Worm (Caenorhabditis elegans) whole organism, L4 larva: ENCODE measurements around the gene C09B9.1.

Experiments
- D1046.2 ChIP-seq: fragments of 200-800 bp; sonication (Bioruptor generic); IDR thresholded peaks from 2 replicates; pipeline ENCODE4 v1.3.6; 2022; ENCODE audit warnings: missing genetic modification characterization, missing compliant biosample characterization
- F37D6.2 ChIP-seq: sonication (generic microtip); optimal IDR thresholded peaks from 2 replicates; lab custom pipeline; 2016; ENCODE audit warnings: mild to moderate bottlenecking, missing genetic modification characterization, missing compliant biosample characterization
- F44E2.7 ChIP-seq: fragments of 200-800 bp; sonication (Bioruptor generic); IDR thresholded peaks from 2 replicates; pipeline ENCODE4 v2.1.2; 2022; ENCODE audit warnings: missing genetic modification characterization, missing compliant biosample characterization
- T26A8.4 ChIP-seq: fragments of 200-800 bp; sonication (Bioruptor generic); IDR thresholded peaks from 2 replicates; pipeline ENCODE4 v1.3.6; 2022; ENCODE audit warnings: missing genetic modification characterization, missing compliant biosample characterization
- Y105C5A.15 ChIP-seq: fragments of 200-800 bp; sonication (Bioruptor generic); IDR thresholded peaks from 2 replicates; pipeline ENCODE4 v1.3.6; 2022; ENCODE audit warnings: missing genetic modification characterization, missing compliant biosample characterization
- Y5F2A.4 ChIP-seq: fragments of 200-800 bp; sonication (Bioruptor generic); optimal IDR thresholded peaks from 2 replicates; lab custom pipeline; 2018; ENCODE audit warnings: mild to moderate bottlenecking, missing genetic modification characterization, missing compliant biosample characterization
- Y75B8A.6 ChIP-seq: fragments of 200-800 bp; sonication (Bioruptor generic); IDR thresholded peaks from 2 replicates; pipeline ENCODE4 v1.3.6; 2022; ENCODE audit warnings: missing genetic modification reagents, missing genetic modification characterization, missing compliant biosample characterization
- ZK337.2 ChIP-seq: fragments of 200-800 bp; sonication (Bioruptor generic); IDR thresholded peaks from 2 replicates; pipeline ENCODE4 v1.3.6; 2022; ENCODE audit warnings: missing genetic modification reagents, missing genetic modification characterization, missing compliant biosample characterization
- ZK546.5 ChIP-seq, 2 experiments: sonication (generic microtip); optimal IDR thresholded peaks; 2 replicates each; lab custom pipeline; 2017; ENCODE audit warnings: missing biosample characterization in 2 of 2, missing genetic modification characterization in 2 of 2
- aha-1 ChIP-seq: fragments of 150-350 bp; peaks from one replicate; lab custom pipeline; 2014; ENCODE audit warnings: missing biosample characterization, missing genetic modification characterization
- attf-4 ChIP-seq: sonication (generic microtip); optimal IDR thresholded peaks from 3 replicates; lab custom pipeline; 2017; ENCODE audit warnings: missing biosample characterization, missing genetic modification characterization
- ces-1 ChIP-seq: fragments of 150-350 bp; sonication (generic microtip); optimal IDR thresholded peaks from 4 replicates; lab custom pipeline; 2014; ENCODE audit warnings: missing biosample characterization, missing genetic modification reagents, missing genetic modification characterization
- ctbp-1 ChIP-seq: fragments of 200-800 bp; sonication (Bioruptor generic); IDR thresholded peaks from 2 replicates; pipeline ENCODE4 v1.3.6; 2022; ENCODE audit warnings: missing genetic modification reagents, missing genetic modification characterization, missing compliant biosample characterization
- daf-16 ChIP-seq, 3 experiments: sonication (generic microtip); optimal IDR thresholded peaks; 2 replicates each; lab custom pipeline; 2016 to 2017; ENCODE audit warnings: missing genetic modification characterization in 3 of 3, missing genetic modification reagents in 3 of 3, mild to moderate bottlenecking in 2 of 3, missing compliant biosample characterization in 2 of 3, missing biosample characterization in 1 of 3, moderate library complexity in 1 of 3
- daf-19 ChIP-seq: fragments of 200-800 bp; sonication (Bioruptor generic); conservative IDR thresholded peaks from 2 replicates; pipeline ENCODE4 v1.3.6; 2022; ENCODE audit warnings: missing genetic modification characterization, missing compliant biosample characterization
- daf-8 ChIP-seq: fragments of 200-800 bp; sonication (Bioruptor generic); IDR thresholded peaks from 2 replicates; pipeline ENCODE4 v1.3.6; 2022; ENCODE audit warnings: missing genetic modification characterization, missing compliant biosample characterization
- duxl-1 ChIP-seq: sonication (generic microtip); optimal IDR thresholded peaks from 2 replicates; lab custom pipeline; 2016; ENCODE audit warnings: mild to moderate bottlenecking, missing genetic modification characterization, moderate library complexity, missing compliant biosample characterization; ENCODE audit not compliant: poor library complexity
- gei-8 ChIP-seq: fragments of 200-800 bp; sonication (Bioruptor generic); optimal IDR thresholded peaks from 2 replicates; lab custom pipeline; 2018; ENCODE audit warnings: mild to moderate bottlenecking, missing genetic modification characterization, missing compliant biosample characterization
- hif-1 ChIP-seq, 2 experiments: sonication (generic microtip); optimal IDR thresholded peaks; 2 replicates each; lab custom pipeline; 2016 to 2017; ENCODE audit warnings: missing compliant biosample characterization in 2 of 2, missing genetic modification characterization in 2 of 2, missing genetic modification reagents in 2 of 2, missing genotype in 2 of 2, mild to moderate bottlenecking in 1 of 2
- hlh-11 ChIP-seq: fragments of 200-800 bp; sonication (Bioruptor generic); optimal IDR thresholded peaks from 2 replicates; lab custom pipeline; 2018; ENCODE audit warnings: mild to moderate bottlenecking, missing genetic modification characterization, missing compliant biosample characterization
- jun-1 ChIP-seq: fragments of 150-350 bp; optimal IDR thresholded peaks from 2 replicates; lab custom pipeline; 2014; ENCODE audit warnings: missing biosample characterization, missing genetic modification reagents, missing genetic modification characterization
- lim-7 ChIP-seq: fragments of 200-800 bp; sonication (Bioruptor generic); IDR thresholded peaks from 2 replicates; pipeline ENCODE4 v1.3.6; 2022; ENCODE audit warnings: missing genetic modification characterization, missing compliant biosample characterization
- lin-29 ChIP-seq: fragments of 200-800 bp; sonication (Bioruptor generic); IDR thresholded peaks from 2 replicates; pipeline ENCODE4 v1.3.6; 2022; ENCODE audit warnings: missing genetic modification reagents, missing genetic modification characterization, missing compliant biosample characterization
- lsy-2 ChIP-seq, 2 experiments: fragments of 150-350 bp in 1 of 2; sonication (generic microtip) in 1 of 2; optimal IDR thresholded peaks; 2 replicates each; lab custom pipeline; 2014 to 2017; ENCODE audit warnings: missing biosample characterization in 2 of 2, missing genetic modification characterization in 2 of 2
- madf-5 ChIP-seq, 2 experiments: fragments of 200-800 bp; sonication (Bioruptor generic); IDR thresholded peaks; 2 replicates each; pipeline ENCODE4 v1.3.6; 2022; ENCODE audit warnings: missing compliant biosample characterization in 2 of 2, missing genetic modification characterization in 2 of 2
- mdt-29 ChIP-seq: fragments of 200-800 bp; sonication (Bioruptor generic); IDR thresholded peaks from 2 replicates; pipeline ENCODE4 v1.3.6; 2022; ENCODE audit warnings: missing genetic modification reagents, missing genetic modification characterization, missing compliant biosample characterization
- mxl-2 ChIP-seq: fragments of 200-800 bp; sonication (Bioruptor generic); conservative IDR thresholded peaks from 2 replicates; pipeline ENCODE4 v1.3.6; 2022; ENCODE audit warnings: missing genetic modification reagents, missing genetic modification characterization, missing compliant biosample characterization
- nhr-11 ChIP-seq: fragments of 150-350 bp; optimal IDR thresholded peaks from 2 replicates; lab custom pipeline; 2014; ENCODE audit warnings: missing biosample characterization, missing genetic modification characterization
- nhr-25 ChIP-seq: sonication (generic microtip); optimal IDR thresholded peaks from 2 replicates; lab custom pipeline; 2017; ENCODE audit warnings: missing genetic modification characterization, mild to moderate bottlenecking, missing compliant biosample characterization, antibody characterized with exemption, moderate library complexity, borderline replicate concordance; ENCODE audit not compliant: insufficient read depth
- pha-4 ChIP-seq, 2 experiments: fragments of 150-350 bp in 1 of 2; fragments of 200-800 bp in 1 of 2; sonication (Bioruptor generic) in 1 of 2; IDR thresholded peaks in 1 of 2; optimal IDR thresholded peaks in 1 of 2; 2 replicates each; pipeline versions ENCODE4 v1.3.6 to Lab custom; 2014 to 2022; ENCODE audit warnings: missing genetic modification characterization in 2 of 2, missing genetic modification reagents in 2 of 2, missing biosample characterization in 1 of 2, missing compliant biosample characterization in 1 of 2
- rbr-2 ChIP-seq: sonication (generic microtip); optimal IDR thresholded peaks from 2 replicates; lab custom pipeline; 2016; ENCODE audit warnings: missing genotype, missing genetic modification characterization, missing compliant biosample characterization
- saeg-2 ChIP-seq: fragments of 200-800 bp; sonication (Bioruptor generic); IDR thresholded peaks from 2 replicates; pipeline ENCODE4 v1.3.6; 2022; ENCODE audit warnings: missing genetic modification reagents, missing genetic modification characterization, missing compliant biosample characterization
- set-16 ChIP-seq: fragments of 200-800 bp; sonication (Bioruptor generic); IDR thresholded peaks from 2 replicates; pipeline ENCODE4 v1.3.6; 2022; ENCODE audit warnings: missing genetic modification reagents, missing genetic modification characterization, missing compliant biosample characterization
- snpc-1.2 ChIP-seq: fragments of 200-800 bp; sonication (Bioruptor generic); IDR thresholded peaks from 2 replicates; pipeline ENCODE4 v1.3.6; 2022; ENCODE audit warnings: missing genetic modification reagents, missing genetic modification characterization, missing compliant biosample characterization
- snpc-4 ChIP-seq: fragments of 150-350 bp; optimal IDR thresholded peaks from 2 replicates; lab custom pipeline; 2014; ENCODE audit warnings: missing biosample characterization, missing genetic modification characterization
- spr-1 ChIP-seq: sonication (generic microtip); optimal IDR thresholded peaks from 2 replicates; lab custom pipeline; 2016; ENCODE audit warnings: mild to moderate bottlenecking, missing genetic modification characterization, missing compliant biosample characterization
- spr-3 ChIP-seq: fragments of 200-800 bp; sonication (Bioruptor generic); optimal IDR thresholded peaks from 2 replicates; lab custom pipeline; 2018; ENCODE audit warnings: mild to moderate bottlenecking, missing genetic modification characterization, missing compliant biosample characterization
- tra-1 ChIP-seq: fragments of 200-800 bp; sonication (Bioruptor generic); IDR thresholded peaks from 2 replicates; pipeline ENCODE4 v1.3.6; 2022; ENCODE audit warnings: missing genetic modification reagents, missing genetic modification characterization, missing compliant biosample characterization
- unc-130 ChIP-seq: sonication (generic microtip); optimal IDR thresholded peaks from 2 replicates; lab custom pipeline; 2016; ENCODE audit warnings: missing genetic modification reagents, missing genetic modification characterization, missing compliant biosample characterization
- unc-62 ChIP-seq, 3 experiments: fragments of 150-350 bp in 1 of 3; sonication (generic microtip); optimal IDR thresholded peaks in 2 of 3; peaks in 1 of 3; 1 replicate in 1 of 3; 2 replicates in 2 of 3; lab custom pipeline; 2014 to 2017; ENCODE audit warnings: missing biosample characterization in 3 of 3, missing genetic modification characterization in 3 of 3, missing genetic modification reagents in 3 of 3, missing genotype in 1 of 3
- vab-7 ChIP-seq: fragments of 200-800 bp; sonication (Bioruptor generic); IDR thresholded peaks from 2 replicates; pipeline ENCODE4 v1.3.6; 2022; ENCODE audit warnings: missing genetic modification reagents, missing genetic modification characterization, missing compliant biosample characterization
- zag-1 ChIP-seq: fragments of 150-350 bp; optimal IDR thresholded peaks from 2 replicates; lab custom pipeline; 2014; ENCODE audit warnings: missing biosample characterization, missing genetic modification characterization
- zfp-2 ChIP-seq: sonication (generic microtip); optimal IDR thresholded peaks from 2 replicates; lab custom pipeline; 2016; ENCODE audit warnings: mild to moderate bottlenecking, missing genetic modification characterization, missing compliant biosample characterization
- zip-11 ChIP-seq: fragments of 200-800 bp; sonication (Bioruptor generic); IDR thresholded peaks from 2 replicates; pipeline ENCODE4 v1.3.6; 2022; ENCODE audit warnings: missing genetic modification characterization, missing compliant biosample characterization
- zip-2 ChIP-seq: fragments of 150-350 bp; optimal IDR thresholded peaks from 2 replicates; lab custom pipeline; 2014; ENCODE audit warnings: missing biosample characterization, missing genetic modification characterization

Gene C09B9.1

DNA sequence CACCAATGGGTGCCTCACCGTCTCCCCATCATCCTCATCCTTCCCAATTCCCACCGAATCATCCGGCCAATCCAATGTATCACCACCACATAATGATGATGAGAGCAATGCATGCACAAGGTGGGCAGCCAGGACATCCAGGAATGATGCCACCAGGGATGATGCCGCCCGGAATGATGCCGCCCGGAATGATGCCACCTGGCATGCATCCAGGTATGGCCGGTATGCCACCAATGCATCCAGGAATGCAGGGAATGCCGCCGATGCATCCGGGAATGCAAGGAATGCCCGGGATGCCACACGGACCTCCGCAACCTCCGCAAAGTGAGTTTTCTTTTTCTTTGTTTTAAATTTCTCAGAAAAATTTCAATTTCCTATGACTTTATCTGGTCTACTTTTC, 48.2 kb downstream of the C09B9.1 start:
- TF ChIP-seq attf-4 (tag; lab: Kevin White, UChicago) = no peak
- no peak for TF ChIP-seq D1046.2 (GFP tag; lab: Robert Waterston, UW)
- TF ChIP-seq lsy-2 (tag; optimal IDR thresholded peaks at IDR 0.05; lab: Kevin White, UChicago) = no peak
- TF ChIP-seq zip-11 (GFP tag; lab: Robert Waterston, UW) = no peak
- TF ChIP-seq daf-16 (GFP tag; optimal IDR thresholded peaks at IDR 0.05; lab: Kevin White, UChicago) = no peak
- no peak for TF ChIP-seq daf-16 (tag; optimal IDR thresholded peaks at IDR 0.05; lab: Kevin White, UChicago)
- no peak for TF ChIP-seq pha-4 (GFP tag; IDR thresholded peaks at IDR 0.05; lab: Robert Waterston, UW)
- no peak for TF ChIP-seq pha-4 (tag; optimal IDR thresholded peaks at IDR 0.05; lab: Kevin White, UChicago)
- TF ChIP-seq nhr-25 (tag; lab: Kevin White, UChicago) = no peak
- no peak for TF ChIP-seq ctbp-1 (GFP tag; lab: Robert Waterston, UW)
- TF ChIP-seq ZK546.5 (tag; optimal IDR thresholded peaks at IDR 0.05; lab: Kevin White, UChicago) = no peak
- TF ChIP-seq set-16 (GFP tag; lab: Robert Waterston, UW) = peak; percentile 76
- peak in 1 of 2 experiments; percentile 1 for TF ChIP-seq unc-62 (GFP tag; optimal IDR thresholded peaks at IDR 0.05 in 1 of 2; lab: Kevin White, UChicago)
- no peak for TF ChIP-seq unc-62 (tag; optimal IDR thresholded peaks at IDR 0.05; lab: Kevin White, UChicago)
- no peak for TF ChIP-seq lin-29 (GFP tag; lab: Robert Waterston, UW)
- TF ChIP-seq, all 104 proteins: peak for 2

DNA sequence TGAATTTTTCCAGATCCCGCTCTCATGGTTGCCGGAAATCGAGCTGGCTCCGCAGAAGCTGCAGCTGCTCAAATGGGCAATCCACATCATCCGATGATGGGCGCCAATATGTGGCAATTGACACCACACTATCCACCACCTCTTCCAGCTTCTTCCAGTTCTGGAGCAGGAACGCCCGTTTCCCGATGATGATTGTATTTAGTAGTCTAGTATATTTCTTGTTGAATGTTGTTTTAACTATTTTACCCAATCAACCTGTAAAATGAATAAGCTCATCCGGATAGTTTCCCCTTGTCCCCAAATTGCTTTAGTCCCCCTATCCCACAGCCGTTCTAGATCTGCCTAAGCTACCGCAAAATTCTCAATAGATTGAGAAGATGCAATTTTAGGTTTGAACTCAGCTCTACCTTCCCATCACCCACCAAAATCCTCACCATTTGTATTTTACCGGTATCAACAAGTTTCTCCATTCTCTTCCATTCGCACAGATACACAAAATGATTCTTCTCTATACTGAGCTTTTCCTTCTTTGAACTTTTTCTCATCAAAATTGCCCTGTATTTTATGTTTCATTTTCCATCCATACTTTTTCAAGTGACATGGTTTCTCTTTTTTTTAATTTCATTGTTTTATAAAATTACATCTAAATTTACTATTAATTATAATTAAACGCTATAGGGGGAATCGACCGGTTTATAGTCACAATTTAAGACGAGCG, 48.8 kb downstream of the C09B9.1 start:
- no peak for TF ChIP-seq zag-1 (tag; lab: Kevin White, UChicago)
- no peak for TF ChIP-seq zfp-2 (tag; lab: Kevin White, UChicago)
- no peak for TF ChIP-seq hif-1 (tag; optimal IDR thresholded peaks at IDR 0.05; lab: Kevin White, UChicago)
- TF ChIP-seq spr-1 (tag; lab: Kevin White, UChicago) = no peak
- TF ChIP-seq hlh-11 = no peak
- no peak for TF ChIP-seq F37D6.2 (tag; lab: Kevin White, UChicago)
- TF ChIP-seq F44E2.7 = no peak
- no peak for TF ChIP-seq rbr-2
- no peak for TF ChIP-seq jun-1 (tag; lab: Kevin White, UChicago)
- peak; percentile 16 for TF ChIP-seq duxl-1 (tag; lab: Kevin White, UChicago)
- no peak for TF ChIP-seq mxl-2 (GFP tag; lab: Robert Waterston, UW)
- no peak for TF ChIP-seq ZK546.5 (tag; optimal IDR thresholded peaks at IDR 0.05; lab: Kevin White, UChicago)
- no peak for TF ChIP-seq daf-8 (GFP tag; lab: Robert Waterston, UW)
- 0 out of 2 replicates have a peak, but pooled peaks have one; percentile 39 for TF ChIP-seq T26A8.4 (GFP tag; lab: Robert Waterston, UW)
- TF ChIP-seq Y5F2A.4 (GFP tag; lab: Kevin White, UChicago) = no peak
- no peak for TF ChIP-seq tra-1
- TF ChIP-seq snpc-1.2 (GFP tag; lab: Robert Waterston, UW) = peak; percentile 18; the same call in 1 of the 2 replicates
- no peak for TF ChIP-seq unc-130 (GFP tag; lab: Kevin White, UChicago)
- 0 out of 2 replicates have a peak, but pooled peaks have one; percentile 8 for TF ChIP-seq saeg-2
- 0 out of 2 replicates have a peak, but pooled peaks have one; percentile 38 for TF ChIP-seq daf-19
- no peak for TF ChIP-seq madf-5 (GFP tag; IDR thresholded peaks at IDR 0.05; lab: Robert Waterston, UW)
- TF ChIP-seq gei-8 (GFP tag; lab: Kevin White, UChicago) = no peak
- peak; percentile 83 for TF ChIP-seq aha-1
- no peak for TF ChIP-seq nhr-11 (tag; lab: Kevin White, UChicago)
- TF ChIP-seq Y75B8A.6 = no peak
- no peak for TF ChIP-seq spr-3 (GFP tag; lab: Kevin White, UChicago)
- TF ChIP-seq mdt-29 = no peak
- TF ChIP-seq ZK337.2 (GFP tag; lab: Robert Waterston, UW) = no peak
- 0 out of 2 replicates have a peak, but pooled peaks have one; percentile 30 for TF ChIP-seq lim-7
- no peak for TF ChIP-seq ces-1 (GFP tag; lab: Kevin White, UChicago)
- peak; percentile 35; the same call in 1 of the 2 replicates for TF ChIP-seq pha-4 (GFP tag; IDR thresholded peaks at IDR 0.05; lab: Robert Waterston, UW)
- no peak for TF ChIP-seq pha-4 (tag; optimal IDR thresholded peaks at IDR 0.05; lab: Kevin White, UChicago)
- TF ChIP-seq vab-7 = no peak
- no peak for TF ChIP-seq Y105C5A.15 (GFP tag; lab: Robert Waterston, UW)
- TF ChIP-seq set-16 (GFP tag; lab: Robert Waterston, UW) = no peak
- no peak for TF ChIP-seq zip-2
- no peak for TF ChIP-seq snpc-4 (tag; lab: Kevin White, UChicago)
